Fruit fly (Drosophila melanogaster): ENCODE results near the gene CG8891.

The CG8891 gene

DNA sequence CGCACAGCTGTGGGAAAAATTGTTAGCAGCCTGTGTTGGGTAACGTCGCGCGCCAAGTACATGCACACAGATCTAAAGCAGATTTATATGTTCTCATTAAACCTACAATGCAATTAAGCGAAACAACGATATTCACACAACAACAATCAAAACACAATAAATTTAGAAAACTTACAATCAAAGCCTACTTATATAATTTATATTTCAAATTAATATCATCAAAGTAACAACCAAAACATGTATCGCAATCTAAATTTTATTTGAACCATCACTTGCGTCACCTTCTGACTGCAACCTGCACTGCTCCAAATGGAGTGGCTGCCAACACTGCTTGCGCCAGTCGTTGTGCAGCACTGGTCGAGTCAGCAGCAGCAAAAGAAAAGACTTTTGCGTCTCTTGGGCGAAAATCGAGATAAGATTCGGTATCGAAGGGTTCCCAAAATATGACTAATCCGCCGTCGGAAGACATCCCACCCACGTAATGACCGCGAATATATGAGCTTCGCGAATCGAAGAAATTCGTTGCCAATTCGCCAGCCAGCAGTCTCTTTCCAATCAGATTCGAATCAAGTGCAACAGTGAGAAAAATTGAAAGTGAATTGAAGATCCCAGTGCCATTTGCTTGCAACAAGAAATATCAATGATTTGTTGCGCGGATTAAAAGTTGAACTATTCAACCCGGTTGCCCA is 2.2 kb upstream of the CG8891 start, which contains the start of the genes CG8892 and CG34126 (continued):
- peak; percentile 95 for TF ChIP-seq vri (GFP tag; optimal IDR thresholded peaks at IDR 0.05)
- peak; percentile 88 for TF ChIP-seq CG11294 (GFP tag; IDR thresholded peaks at IDR 0.05)
- peak; percentile 98 for TF ChIP-seq CG3919 (GFP tag; optimal IDR thresholded peaks at IDR 0.05)
- peak; percentile 81 for TF ChIP-seq fkh (GFP tag; optimal IDR thresholded peaks at IDR 0.05)
- peak; percentile 96 for TF ChIP-seq Smox (GFP tag; optimal IDR thresholded peaks at IDR 0.05)
- peak; percentile 93 for TF ChIP-seq CG6808 (GFP tag; optimal IDR thresholded peaks at IDR 0.05)
- TF ChIP-seq Blimp-1 (GFP tag; optimal IDR thresholded peaks at IDR 0.05): peak; percentile 92
- peak; percentile 94 for TF ChIP-seq net (GFP tag; optimal IDR thresholded peaks at IDR 0.05)
- TF ChIP-seq dac (GFP tag; optimal IDR thresholded peaks at IDR 0.05): peak; percentile 96

DNA sequence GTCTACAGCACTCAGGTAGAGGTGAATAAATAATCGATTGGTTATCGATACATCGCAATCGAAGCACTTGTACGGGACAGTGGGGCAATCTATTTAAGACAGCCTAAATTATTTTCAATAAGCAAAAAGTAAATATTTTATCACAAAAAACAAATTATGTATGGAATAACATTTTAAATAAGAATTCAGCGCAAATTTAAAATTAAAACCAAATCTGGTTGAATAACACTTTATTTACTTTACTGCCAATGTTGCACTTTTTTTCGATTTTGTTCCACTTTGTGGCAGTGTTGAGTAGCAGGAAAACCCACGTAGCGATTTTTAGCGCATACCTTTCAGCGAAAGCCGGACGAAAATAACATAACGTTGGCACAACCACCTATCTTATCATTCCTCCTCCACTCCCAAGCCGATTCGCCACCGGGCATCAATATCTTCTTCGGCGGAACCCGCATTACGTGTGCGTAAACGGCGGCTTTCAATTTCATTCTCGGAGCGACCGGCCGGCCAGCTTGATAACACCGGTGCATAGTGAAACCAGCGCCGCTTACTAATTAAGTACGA is 2.1 kb downstream of the CG8891 start, which contains the start of the genes Gmd and CG3792:
Gene Gmd, minus strand, starts transcription at position 36 of the 564 bp plus-strand sequence.
Gene CG3792, plus strand, starts transcription at position 325 of the 564 bp plus-strand sequence.
- peak; percentile 97 for TF ChIP-seq eg (GFP tag; IDR thresholded peaks at IDR 0.05)
- TF ChIP-seq achi (GFP tag; optimal IDR thresholded peaks at IDR 0.05): no peak
- peak; percentile 92 for TF ChIP-seq CG34406 (GFP tag; optimal IDR thresholded peaks at IDR 0.05)
- peak in 1 of 2 experiments; percentile 80 for TF ChIP-seq salr (GFP tag; optimal IDR thresholded peaks at IDR 0.05)
- TF ChIP-seq svp (GFP tag): no peak
- no peak for TF ChIP-seq fd85E (GFP tag; optimal IDR thresholded peaks at IDR 0.05)
- peak; percentile 94 for TF ChIP-seq CG8119 (GFP tag; IDR thresholded peaks at IDR 0.05)
- no peak for TF ChIP-seq CG6276 (GFP tag; optimal IDR thresholded peaks at IDR 0.05)
- no peak for TF ChIP-seq spab (GFP tag; optimal IDR thresholded peaks at IDR 0.05)
- no peak for TF ChIP-seq CG16779 (tag; optimal IDR thresholded peaks at IDR 0.05)
- peak; percentile 65 for TF ChIP-seq dac (GFP tag; optimal IDR thresholded peaks at IDR 0.05)
- TF ChIP-seq Ets21C (GFP tag; optimal IDR thresholded peaks at IDR 0.05): no peak
- no peak for TF ChIP-seq ss (GFP tag; optimal IDR thresholded peaks at IDR 0.05)
- peak; percentile 95 for TF ChIP-seq CG3032 (tag; optimal IDR thresholded peaks at IDR 0.05)
- TF ChIP-seq CG1621 (tag; optimal IDR thresholded peaks at IDR 0.05): peak; percentile 90
- TF ChIP-seq pdm3 (GFP tag; optimal IDR thresholded peaks at IDR 0.05): no peak
- no peak for TF ChIP-seq CG32006 (GFP tag; optimal IDR thresholded peaks at IDR 0.05)
- peak; percentile 96 for TF ChIP-seq acj6 (GFP tag; optimal IDR thresholded peaks at IDR 0.05)
- peak; percentile 91 for TF ChIP-seq CG6163 (GFP tag; IDR thresholded peaks at IDR 0.05)
- TF ChIP-seq esn (GFP tag; optimal IDR thresholded peaks at IDR 0.05): peak; percentile 96
- TF ChIP-seq Smox (GFP tag; optimal IDR thresholded peaks at IDR 0.05): no peak
- TF ChIP-seq Lpt (GFP tag; optimal IDR thresholded peaks at IDR 0.05): peak; percentile 90
- TF ChIP-seq Hr38 (GFP tag; optimal IDR thresholded peaks at IDR 0.05): peak; percentile 74
- TF ChIP-seq CG6792 (GFP tag; optimal IDR thresholded peaks at IDR 0.05): peak; percentile 92
- no peak for TF ChIP-seq CG3919 (GFP tag; optimal IDR thresholded peaks at IDR 0.05)
- no peak for TF ChIP-seq Sox102F (GFP tag; optimal IDR thresholded peaks at IDR 0.05)
- TF ChIP-seq Hr39 (GFP tag; optimal IDR thresholded peaks at IDR 0.05): peak; percentile 94
- TF ChIP-seq lz (GFP tag; optimal IDR thresholded peaks at IDR 0.05): peak; percentile 94
- TF ChIP-seq CG8319 (GFP tag; optimal IDR thresholded peaks at IDR 0.05): peak; percentile 93
- peak; percentile 93 for TF ChIP-seq CG11294 (GFP tag; IDR thresholded peaks at IDR 0.05)
- TF ChIP-seq vri (GFP tag; optimal IDR thresholded peaks at IDR 0.05): peak; percentile 91
- TF ChIP-seq Met (GFP tag; optimal IDR thresholded peaks at IDR 0.05): no peak
- TF ChIP-seq Ets96B (tag; optimal IDR thresholded peaks at IDR 0.05): peak; percentile 94
- TF ChIP-seq CG6854 (GFP tag; optimal IDR thresholded peaks at IDR 0.05): peak; percentile 73
- peak; percentile 94 for TF ChIP-seq Eip75B (GFP tag; optimal IDR thresholded peaks at IDR 0.05)
- TF ChIP-seq topi (GFP tag; optimal IDR thresholded peaks at IDR 0.05): peak; percentile 95
- TF ChIP-seq OdsH (GFP tag; optimal IDR thresholded peaks at IDR 0.05): no peak
- no peak for TF ChIP-seq CG6808 (GFP tag; optimal IDR thresholded peaks at IDR 0.05)
- TF ChIP-seq Sox14 (GFP tag; optimal IDR thresholded peaks at IDR 0.05): peak; percentile 95
- TF ChIP-seq CG9139 (GFP tag; optimal IDR thresholded peaks at IDR 0.05): no peak
- TF ChIP-seq CG10669 (GFP tag; optimal IDR thresholded peaks at IDR 0.05): no peak
- TF ChIP-seq Blimp-1 (GFP tag; optimal IDR thresholded peaks at IDR 0.05): peak; percentile 81
- TF ChIP-seq fd59A (GFP tag; optimal IDR thresholded peaks at IDR 0.05): peak; percentile 84
- TF ChIP-seq CG10631 (GFP tag; optimal IDR thresholded peaks at IDR 0.05): no peak
- TF ChIP-seq net (GFP tag; optimal IDR thresholded peaks at IDR 0.05): no peak
- no peak for TF ChIP-seq CG7368 (GFP tag; optimal IDR thresholded peaks at IDR 0.05)
